Fruit fly (Drosophila melanogaster) whole organism: ENCODE results near the gene CG33177.

Source experiments
- CG8478 ChIP-seq: fragments of >200 bp; optimal IDR thresholded peaks from 2 replicates; lab custom pipeline; 2018; ENCODE audit warnings: inconsistent platforms
- Dll ChIP-seq: fragments of >200 bp; optimal IDR thresholded peaks from 2 replicates; lab custom pipeline; 2017
- EcR ChIP-seq, 2 experiments: fragments of >200 bp; optimal IDR thresholded peaks; 2 replicates each; lab custom pipeline; 2017; ENCODE audit warnings: missing biosample characterization in 2 of 2, missing genetic modification characterization in 2 of 2, missing genetic modification reagents in 2 of 2
- pan ChIP-seq: fragments of >200 bp; optimal IDR thresholded peaks from 2 replicates; lab custom pipeline; 2017
- psq ChIP-seq: fragments of >200 bp; optimal IDR thresholded peaks from 2 replicates; lab custom pipeline; 2017
- usp ChIP-seq: fragments of >200 bp; optimal IDR thresholded peaks from 2 replicates; lab custom pipeline; 2017; ENCODE audit warnings: missing biosample characterization, missing genetic modification characterization, mixed read lengths

CG33177 gene

DNA sequence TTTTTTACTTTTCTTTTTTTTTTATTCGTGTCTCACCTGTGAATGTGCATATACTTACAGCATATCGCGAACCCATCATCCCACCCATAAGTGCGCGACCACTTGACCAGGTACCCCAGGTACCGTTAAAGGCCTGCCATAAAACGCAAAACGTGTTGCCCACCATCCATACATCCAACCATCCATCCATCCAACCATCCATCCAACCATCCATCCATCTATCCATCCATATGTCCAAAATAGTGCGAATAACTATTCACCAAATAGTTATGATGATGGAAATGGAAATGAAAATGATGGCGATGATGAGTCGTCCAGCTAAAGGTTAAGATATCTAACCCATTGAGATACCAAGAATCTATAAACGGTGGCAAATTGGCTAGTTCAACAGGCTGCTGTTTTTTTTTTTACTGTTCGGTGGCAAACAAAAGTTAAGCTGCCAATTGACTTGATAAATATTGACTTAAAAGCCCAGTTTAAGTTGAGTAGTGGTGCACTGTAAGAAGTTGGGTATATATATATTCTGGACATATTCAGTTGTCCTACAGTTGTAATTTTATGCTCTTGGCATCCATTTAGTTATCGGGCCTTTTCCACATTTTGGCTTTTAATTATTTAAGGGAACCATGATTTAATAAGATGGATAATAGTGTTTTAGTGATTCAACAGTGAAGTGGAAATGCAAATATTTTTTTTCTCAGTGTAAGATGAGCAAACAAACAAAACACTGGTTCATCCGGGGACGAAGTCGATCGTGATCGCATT, 46.9 kb downstream of the CG33177 start:
- TF ChIP-seq usp (GFP tag; lab: Kevin White, UChicago) (no peak), Dll (no peak), pan (lab: Kevin White, UChicago) (no peak), CG8478 (lab: Kevin White, UChicago) (no peak), psq (lab: Kevin White, UChicago) (no peak), EcR (GFP tag; optimal IDR thresholded peaks at IDR 0.05; lab: Kevin White, UChicago) (no peak)
